Worm (Caenorhabditis elegans) whole organism, L3 larva: ENCODE results near the gene F35E8.10.

ENCODE experiments used
- ama-1 ChIP-seq: fragments of 150-350 bp; optimal IDR thresholded peaks from 2 replicates; lab custom pipeline; 2018
- nhr-23 ChIP-seq: fragments of 150-350 bp; optimal IDR thresholded peaks from 2 replicates; lab custom pipeline; 2014; ENCODE audit warnings: missing biosample characterization, missing genetic modification reagents, missing genetic modification characterization
- nhr-76 ChIP-seq: fragments of 150-350 bp; sonication (generic microtip); optimal IDR thresholded peaks from 5 replicates; lab custom pipeline; 2014; ENCODE audit warnings: missing biosample characterization, missing genetic modification characterization
- unc-62 ChIP-seq: fragments of 150-350 bp; sonication (generic microtip); optimal IDR thresholded peaks from 4 replicates; lab custom pipeline; 2014; ENCODE audit warnings: missing biosample characterization, missing genetic modification reagents, missing genetic modification characterization

- TF ChIP-seq ama-1 (lab: Kevin White, UChicago) = no peak
- TF ChIP-seq unc-62 = no peak
- TF ChIP-seq nhr-23 (tag; lab: Kevin White, UChicago) = no peak
- TF ChIP-seq nhr-76 (tag; lab: Kevin White, UChicago) = no peak
Observed at ce11 chrV:15967542-15967941, 47.4 kb upstream of the F35E8.10 start, which contains the start of gene sri-1.
